Fruit fly (Drosophila melanogaster): ENCODE data around the gene CG3857.

The CG3857 gene

dm6 chrX:1984175-1984973 lies 44.5 kb upstream of the CG3857 start (continued):
- peak; percentile 1 for TF ChIP-seq CG4617 (GFP tag; optimal IDR thresholded peaks at IDR 0.05; ENCODE audit: borderline replicate concordance)
- peak; percentile 76 for TF ChIP-seq Blimp-1 (GFP tag; optimal IDR thresholded peaks at IDR 0.05)
- peak; percentile 55 for TF ChIP-seq cg (GFP tag; optimal IDR thresholded peaks at IDR 0.05)
- TF ChIP-seq Dad (GFP tag; optimal IDR thresholded peaks at IDR 0.05), result peak; percentile 22
- TF ChIP-seq org-1 (GFP tag; optimal IDR thresholded peaks at IDR 0.05), result peak; percentile 75
- TF ChIP-seq CG5953 (GFP tag; IDR thresholded peaks at IDR 0.05), result peak; percentile 72; the same call in 1 of the 2 replicates
- TF ChIP-seq bbx (GFP tag; IDR thresholded peaks at IDR 0.05; ENCODE audit: partially characterized antibody), result no peak
- peak; percentile 95 for TF ChIP-seq crol (GFP tag; IDR thresholded peaks at IDR 0.05)
- peak; percentile 37 for TF ChIP-seq Ada2b (GFP tag; IDR thresholded peaks at IDR 0.05)
- TF ChIP-seq CG33557 (GFP tag; optimal IDR thresholded peaks at IDR 0.05), result no peak
- peak; percentile 68; the same call in 1 of the 2 replicates for TF ChIP-seq al (GFP tag; IDR thresholded peaks at IDR 0.05)
- no peak for TF ChIP-seq CG15696 (tag; optimal IDR thresholded peaks at IDR 0.05)
- TF ChIP-seq gfzf (GFP tag; optimal IDR thresholded peaks at IDR 0.05), result no peak
- TF ChIP-seq Neu2 (GFP tag; optimal IDR thresholded peaks at IDR 0.05; ENCODE audit: borderline replicate concordance), result no peak
- TF ChIP-seq Hr51 (GFP tag; optimal IDR thresholded peaks at IDR 0.05), result peak; percentile 50 to 86
- TF ChIP-seq pb (GFP tag; optimal IDR thresholded peaks at IDR 0.05), result peak; percentile 73
- TF ChIP-seq CG12769 (tag; optimal IDR thresholded peaks at IDR 0.05), result peak; percentile 90
- TF ChIP-seq Spps (tag; optimal IDR thresholded peaks at IDR 0.05), result no peak
- no peak for TF ChIP-seq CG2202 (tag; optimal IDR thresholded peaks at IDR 0.05)
- no peak for TF ChIP-seq CG2116 (GFP tag; optimal IDR thresholded peaks at IDR 0.05)
- peak; percentile 77 for TF ChIP-seq danr (GFP tag; IDR thresholded peaks at IDR 0.05)
- TF ChIP-seq CG11723 (GFP tag; optimal IDR thresholded peaks at IDR 0.05), result peak; percentile 77
- no peak for TF ChIP-seq Poxn (GFP tag; IDR thresholded peaks at IDR 0.05)
- no peak for TF ChIP-seq CG7271 (tag; optimal IDR thresholded peaks at IDR 0.05)
- peak; percentile 93 for TF ChIP-seq CG1603 (tag; optimal IDR thresholded peaks at IDR 0.05)
- no peak for TF ChIP-seq CG30020 (tag; optimal IDR thresholded peaks at IDR 0.05)
- TF ChIP-seq MTF-1 (GFP tag; optimal IDR thresholded peaks at IDR 0.05; ENCODE audit: borderline replicate concordance), result no peak
- TF ChIP-seq nau (GFP tag; optimal IDR thresholded peaks at IDR 0.05), result peak; percentile 52
- TF ChIP-seq CG31365 (tag; optimal IDR thresholded peaks at IDR 0.05), result peak; percentile 41
- TF ChIP-seq CG6272 (GFP tag; IDR thresholded peaks at IDR 0.05), result peak; percentile 60
- TF ChIP-seq Dp (GFP tag; optimal IDR thresholded peaks at IDR 0.05), result no peak
- TF ChIP-seq ara (GFP tag; IDR thresholded peaks at IDR 0.05), result peak; percentile 69; the same call in 1 of the 2 replicates
- no peak for TF ChIP-seq hkb (optimal IDR thresholded peaks at IDR 0.05)
- peak; percentile 45; the same call in 1 of the 2 replicates for TF ChIP-seq hkb (GFP tag; IDR thresholded peaks at IDR 0.05)
- TF ChIP-seq btn (GFP tag; optimal IDR thresholded peaks at IDR 0.05), result peak; percentile 41
- peak; percentile 57; the same call in 1 of the 2 replicates for TF ChIP-seq E2f2 (GFP tag; IDR thresholded peaks at IDR 0.05)
- TF ChIP-seq az2 (GFP tag; optimal IDR thresholded peaks at IDR 0.05), result peak; percentile 56
- TF ChIP-seq aop (GFP tag; IDR thresholded peaks at IDR 0.05), result no peak
- peak; percentile 79 for TF ChIP-seq CG15601 (tag; optimal IDR thresholded peaks at IDR 0.05)
- TF ChIP-seq Ssrp (tag; optimal IDR thresholded peaks at IDR 0.05), result peak; percentile 84
- no peak for TF ChIP-seq z (GFP tag; IDR thresholded peaks at IDR 0.05)
- peak; percentile 81 for TF ChIP-seq CHES-1-like (GFP tag; optimal IDR thresholded peaks at IDR 0.05)
- peak; percentile 49 for TF ChIP-seq cwo (GFP tag; optimal IDR thresholded peaks at IDR 0.05)
- peak; percentile 9 for TF ChIP-seq Vsx1 (GFP tag; optimal IDR thresholded peaks at IDR 0.05)
- TF ChIP-seq sug (tag; optimal IDR thresholded peaks at IDR 0.05), result peak; percentile 46
- peak; percentile 61 for TF ChIP-seq CG15011 (GFP tag; optimal IDR thresholded peaks at IDR 0.05)
- peak; percentile 70 for TF ChIP-seq CG17328 (GFP tag; IDR thresholded peaks at IDR 0.05)
- peak; percentile 57 for TF ChIP-seq CG12071 (GFP tag; optimal IDR thresholded peaks at IDR 0.05)

Measured in whole organism, embryonic.